Fruit fly (Drosophila melanogaster) whole organism: ENCODE data around the gene mRpL16.

ENCODE experiments used
- CG8478 ChIP-seq: fragments of >200 bp; optimal IDR thresholded peaks from 2 replicates; lab custom pipeline; 2018; ENCODE audit warnings: inconsistent platforms
- Dll ChIP-seq: fragments of >200 bp; optimal IDR thresholded peaks from 2 replicates; lab custom pipeline; 2017
- EcR ChIP-seq, 2 experiments: fragments of >200 bp; optimal IDR thresholded peaks; 2 replicates each; lab custom pipeline; 2017; ENCODE audit warnings: missing biosample characterization in 2 of 2, missing genetic modification characterization in 2 of 2, missing genetic modification reagents in 2 of 2
- pan ChIP-seq: fragments of >200 bp; optimal IDR thresholded peaks from 2 replicates; lab custom pipeline; 2017
- psq ChIP-seq: fragments of >200 bp; optimal IDR thresholded peaks from 2 replicates; lab custom pipeline; 2017

- TF ChIP-seq psq (no peak), CG8478 (lab: Kevin White, UChicago) (no peak), EcR (GFP tag; optimal IDR thresholded peaks at IDR 0.05; lab: Kevin White, UChicago) (no peak), Dll (no peak), pan (lab: Kevin White, UChicago) (peak; percentile 70)
These were observed 28.4 kb upstream of the mRpL16 start, which contains the start of gene deltaCOP for dm6 chrX:1861620-1862184.
